Worm (Caenorhabditis elegans): ENCODE data around the gene srh-203.
"Not testable (repeated sequence)": the region's sequence is repeated elsewhere in the genome, so short reads cannot be mapped to it uniquely, and the experiment has no call there.

Gene srh-203

DNA sequence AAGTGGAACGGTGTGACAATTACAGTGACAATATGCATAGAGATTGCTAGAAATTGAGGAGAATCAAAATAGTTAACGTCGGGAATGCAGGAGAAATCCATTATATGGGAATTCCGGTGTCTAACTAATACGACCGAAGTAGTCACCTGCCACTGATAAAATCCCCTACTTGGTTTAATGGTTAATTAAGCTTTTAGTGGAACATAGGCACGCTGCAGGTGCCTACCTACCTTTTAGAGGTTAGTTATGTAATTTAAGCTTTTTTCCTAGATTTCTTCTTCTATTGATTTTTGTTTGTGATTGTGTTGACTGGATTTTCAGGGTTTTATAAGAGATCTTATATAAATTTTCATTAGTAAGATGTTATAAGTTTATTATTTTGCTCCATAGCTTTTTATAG is at the start of gene srh-203:
srh-203 (minus strand) TSS at position 101 of the 400 bp plus-strand sequence.
- TF ChIP-seq unc-62 (GFP tag; optimal IDR thresholded peaks at IDR 0.05 in 1 of 2), result peak in 1 of 2 experiments; percentile 17
- TF ChIP-seq unc-62 (tag; optimal IDR thresholded peaks at IDR 0.05), result not testable (repeated sequence)

DNA sequence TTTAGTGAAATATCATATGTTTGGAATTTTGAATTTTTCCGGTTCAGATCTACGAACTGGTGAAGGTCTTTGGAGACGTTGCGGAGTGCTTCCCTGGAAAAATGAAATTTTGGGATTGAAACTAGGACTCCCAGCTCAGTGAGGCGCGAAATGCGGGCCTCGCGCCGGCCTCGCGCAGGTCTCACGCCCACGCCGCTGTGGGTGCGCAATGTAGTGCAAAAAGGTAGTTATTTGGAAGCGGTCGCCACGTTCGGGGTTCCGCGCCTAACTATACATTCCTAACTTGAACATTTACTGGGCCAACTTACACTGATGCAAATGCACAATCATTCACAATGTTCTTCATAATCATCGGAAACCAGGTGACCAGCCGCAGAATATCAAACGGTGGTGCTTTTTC is 44.0 kb upstream of the srh-203 start:
- TF ChIP-seq ceh-44 (GFP tag; IDR thresholded peaks at IDR 0.05), result 0 out of 2 replicates have a peak, but pooled peaks have one; percentile 25
- no peak for TF ChIP-seq nhr-11 (tag; optimal IDR thresholded peaks at IDR 0.05)
- TF ChIP-seq mdt-29 (GFP tag; IDR thresholded peaks at IDR 0.05), result no peak
- TF ChIP-seq pha-4 (GFP tag; IDR thresholded peaks at IDR 0.05), result no peak
- TF ChIP-seq pha-4 (tag; optimal IDR thresholded peaks at IDR 0.05), result no peak
- TF ChIP-seq set-16 (GFP tag; IDR thresholded peaks at IDR 0.05), result peak; percentile 65
- TF ChIP-seq ztf-11 (tag; optimal IDR thresholded peaks at IDR 0.05), result no peak
- no peak for TF ChIP-seq lin-1 (GFP tag; IDR thresholded peaks at IDR 0.05)
- no peak for TF ChIP-seq lim-7 (GFP tag; IDR thresholded peaks at IDR 0.05)
- TF ChIP-seq Y105C5A.15 (GFP tag; IDR thresholded peaks at IDR 0.05), result no peak

DNA sequence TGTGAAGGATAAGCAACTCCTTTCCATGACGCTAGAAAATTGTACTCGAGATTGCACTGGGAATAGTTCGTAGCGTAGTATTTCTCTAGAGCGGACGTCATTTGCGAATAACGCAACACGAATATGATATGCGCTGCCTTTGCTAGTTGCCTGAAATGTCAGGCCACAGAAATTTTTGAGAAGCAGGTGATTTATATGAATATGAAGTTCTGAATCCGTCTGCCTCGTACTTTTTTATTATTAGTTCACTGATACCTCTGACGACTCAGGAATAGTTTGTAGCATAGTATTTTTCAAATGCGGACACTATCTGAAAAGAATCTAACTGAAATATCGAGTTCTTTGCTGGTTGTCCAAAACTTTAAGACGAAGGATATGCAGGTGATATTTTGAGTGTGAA is 40.0 kb upstream of the srh-203 start, which contains the start of gene srh-118:
srh-118 (minus strand) TSS at position 101 of the 400 bp plus-strand sequence.
- TF ChIP-seq ZK337.2 (GFP tag; IDR thresholded peaks at IDR 0.05) (no peak), ceh-82 (tag; optimal IDR thresholded peaks at IDR 0.05) (no peak), dve-1 (tag; optimal IDR thresholded peaks at IDR 0.05; ENCODE audit: insufficient read depth) (no peak), ces-1 (GFP tag; optimal IDR thresholded peaks at IDR 0.05) (no peak), hlh-11 (tag; optimal IDR thresholded peaks at IDR 0.05) (no peak), mxl-3 (GFP tag; optimal IDR thresholded peaks at IDR 0.05) (no peak), lsy-2 (tag; optimal IDR thresholded peaks at IDR 0.05) (no peak), dmd-6 (GFP tag; IDR thresholded peaks at IDR 0.05) (no peak), lim-7 (GFP tag; IDR thresholded peaks at IDR 0.05) (no peak), ctbp-1 (GFP tag; IDR thresholded peaks at IDR 0.05) (no peak), zag-1 (tag; optimal IDR thresholded peaks at IDR 0.05) (no peak), fkh-10 (GFP tag; optimal IDR thresholded peaks at IDR 0.05) (no peak), set-16 (GFP tag; IDR thresholded peaks at IDR 0.05) (no peak), dpl-1 (GFP tag; optimal IDR thresholded peaks at IDR 0.05) (no peak), daf-8 (GFP tag; IDR thresholded peaks at IDR 0.05) (no peak), daf-19 (GFP tag; conservative IDR thresholded peaks at IDR 0.05) (no peak), snpc-4 (tag; optimal IDR thresholded peaks at IDR 0.05) (no peak), sdz-12 (GFP tag; optimal IDR thresholded peaks at IDR 0.05) (no peak), tra-1 (GFP tag; IDR thresholded peaks at IDR 0.05) (no peak), ceh-44 (GFP tag; IDR thresholded peaks at IDR 0.05) (no peak)

DNA sequence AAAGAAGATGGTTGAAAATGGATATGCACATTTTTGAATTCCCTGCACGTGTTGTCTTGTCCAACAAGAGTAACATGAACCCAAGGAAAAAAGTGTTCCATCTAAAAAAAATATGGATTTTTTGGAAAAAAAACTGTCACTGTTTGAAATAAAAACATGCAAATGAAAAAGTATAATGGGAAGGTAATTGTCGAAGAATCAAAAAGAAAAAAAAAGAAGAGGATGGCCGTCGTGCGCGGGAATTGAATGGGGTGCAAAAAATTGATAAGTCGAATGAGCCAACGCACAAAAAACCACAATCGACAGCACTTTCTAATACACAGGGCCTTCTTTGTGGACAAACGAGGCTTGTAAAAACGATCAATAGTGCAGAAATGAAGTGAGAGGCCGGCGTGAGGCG is 37.6 kb upstream of the srh-203 start, which contains the start of gene fbxa-102:
fbxa-102 (minus strand) TSS at position 101 of the 400 bp plus-strand sequence.
- TF ChIP-seq zfp-2 (tag; optimal IDR thresholded peaks at IDR 0.05), result no peak
- TF ChIP-seq php-3 (GFP tag; IDR thresholded peaks at IDR 0.05), result no peak
- TF ChIP-seq unc-62 (GFP tag; optimal IDR thresholded peaks at IDR 0.05 in 1 of 2), result no peak
- TF ChIP-seq unc-62 (tag; optimal IDR thresholded peaks at IDR 0.05), result no peak

DNA sequence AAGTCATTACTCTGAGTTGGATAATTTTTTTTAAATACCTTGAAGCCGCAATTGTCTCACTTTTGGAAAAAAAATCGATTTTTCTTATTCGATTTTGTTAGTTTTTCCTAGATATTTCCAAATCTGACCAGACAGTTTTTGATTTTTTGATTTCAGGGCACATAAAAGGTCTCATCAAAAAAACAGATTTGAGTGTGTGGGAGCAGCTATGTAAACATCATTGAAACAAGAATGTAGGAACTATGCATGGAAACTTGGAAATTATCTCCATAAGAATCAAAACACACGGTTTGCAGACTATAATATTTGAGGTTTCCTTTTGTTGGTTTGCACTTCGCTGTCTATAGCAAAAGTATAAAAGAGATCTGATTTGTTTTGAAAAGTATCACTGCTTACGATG is 29.9 kb upstream of the srh-203 start, which contains the start of gene scl-24:
scl-24 (plus strand) TSS at position 301 of the 400 bp plus-strand sequence.
- TF ChIP-seq aly-2 (tag; optimal IDR thresholded peaks at IDR 0.05), result no peak
- peak; percentile 8 for TF ChIP-seq aha-1 (tag)
- no peak for TF ChIP-seq lin-15B (tag; optimal IDR thresholded peaks at IDR 0.05)
- no peak for TF ChIP-seq arid-1 (GFP tag; conservative IDR thresholded peaks at IDR 0.05)
